Worm (Caenorhabditis elegans) whole organism, L4 larva: ENCODE measurements around the gene T07G12.3.

Experiments
- F37D6.2 ChIP-seq: sonication (generic microtip); optimal IDR thresholded peaks from 2 replicates; lab custom pipeline; 2016; ENCODE audit warnings: mild to moderate bottlenecking, missing genetic modification characterization, missing compliant biosample characterization
- R02D3.7 ChIP-seq: fragments of 150-350 bp; sonication (generic microtip); optimal IDR thresholded peaks from 3 replicates; lab custom pipeline; 2014; ENCODE audit warnings: missing biosample characterization, missing genetic modification characterization
- arid-1 ChIP-seq: fragments of 200-800 bp; sonication (Bioruptor generic); conservative IDR thresholded peaks from 2 replicates; pipeline ENCODE4 v1.3.6; 2022; ENCODE audit warnings: missing genetic modification reagents, missing genetic modification characterization, missing compliant biosample characterization
- ceh-82 ChIP-seq: sonication (generic microtip); optimal IDR thresholded peaks from 2 replicates; lab custom pipeline; 2017; ENCODE audit warnings: missing biosample characterization, missing genetic modification characterization
- rbr-2 ChIP-seq: sonication (generic microtip); optimal IDR thresholded peaks from 2 replicates; lab custom pipeline; 2016; ENCODE audit warnings: missing genotype, missing genetic modification characterization, missing compliant biosample characterization
- snpc-4 ChIP-seq: fragments of 150-350 bp; optimal IDR thresholded peaks from 2 replicates; lab custom pipeline; 2014; ENCODE audit warnings: missing biosample characterization, missing genetic modification characterization
- unc-39 ChIP-seq: sonication (generic microtip); optimal IDR thresholded peaks from 2 replicates; lab custom pipeline; 2017; ENCODE audit warnings: missing biosample characterization, missing genetic modification characterization

- TF ChIP-seq ceh-82 (no peak), F37D6.2 (tag; lab: Kevin White, UChicago) (no peak), arid-1 (GFP tag; lab: Robert Waterston, UW) (no peak), rbr-2 (no peak), R02D3.7 (tag; lab: Kevin White, UChicago) (no peak), snpc-4 (tag; lab: Kevin White, UChicago) (no peak), unc-39 (no peak)
These were observed 31.4 kb upstream of the T07G12.3 start for ce11 chrIV:10502345-10502744.
